Worm (Caenorhabditis elegans): ENCODE results near the gene aakb-1.

ce11 chrX:13709060-13709459 is 46.5 kb upstream of the aakb-1 start:
- no peak for TF ChIP-seq Y48G9A.11 (GFP tag; IDR thresholded peaks at IDR 0.05)
- no peak for TF ChIP-seq nhr-28 (tag; optimal IDR thresholded peaks at IDR 0.05)
- TF ChIP-seq unc-130 (GFP tag; optimal IDR thresholded peaks at IDR 0.05), result no peak
- no peak for TF ChIP-seq ztf-11 (tag; optimal IDR thresholded peaks at IDR 0.05)
- TF ChIP-seq ces-1 (GFP tag; optimal IDR thresholded peaks at IDR 0.05), result no peak
- no peak for TF ChIP-seq zag-1 (tag; optimal IDR thresholded peaks at IDR 0.05)
- TF ChIP-seq dpl-1 (GFP tag; optimal IDR thresholded peaks at IDR 0.05), result no peak
